Fruit fly (Drosophila melanogaster): ENCODE results near the gene Pgam5.

Gene Pgam5

DNA sequence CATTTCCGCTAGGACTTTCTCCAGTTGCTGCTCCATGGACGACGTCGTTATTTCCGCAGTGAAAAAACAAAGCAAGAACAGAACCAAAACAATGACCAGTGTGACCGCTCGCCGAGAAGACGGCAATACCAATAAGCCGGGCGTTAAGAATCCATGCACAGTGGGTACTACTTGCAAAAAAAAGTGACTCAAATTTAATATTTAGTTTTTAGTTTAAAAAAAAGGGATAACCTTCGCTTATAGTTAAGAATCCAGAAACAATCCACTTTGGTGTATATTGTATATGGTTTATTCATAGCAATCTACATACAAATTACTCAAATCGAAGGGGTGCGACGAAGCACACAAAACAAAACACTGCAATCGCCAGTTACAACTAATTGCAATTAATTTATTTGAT, 14.5 kb downstream of the Pgam5 start, which contains the start of gene Lamtor5 (continued):
- TF ChIP-seq CoRest (tag; optimal IDR thresholded peaks at IDR 0.05) (peak; percentile 31), CG10543 (GFP tag; optimal IDR thresholded peaks at IDR 0.05) (peak; percentile 22), CG18262 (tag; optimal IDR thresholded peaks at IDR 0.05) (peak; percentile 32), Stat92E (GFP tag; optimal IDR thresholded peaks at IDR 0.05) (peak in 1 of 3 experiments; percentile 15), Sry-δ (GFP tag; optimal IDR thresholded peaks at IDR 0.05) (peak; percentile 14), CG12219 (GFP tag; optimal IDR thresholded peaks at IDR 0.05) (no peak), CG31441 (GFP tag; IDR thresholded peaks at IDR 0.05) (peak; percentile 54), crp (GFP tag; optimal IDR thresholded peaks at IDR 0.05) (no peak), Xbp1 (GFP tag; optimal IDR thresholded peaks at IDR 0.05) (peak; percentile 27), chn (GFP tag; optimal IDR thresholded peaks at IDR 0.05) (no peak), CG17829 (tag; optimal IDR thresholded peaks at IDR 0.05) (peak; percentile 56), CG15514 (GFP tag; optimal IDR thresholded peaks at IDR 0.05) (peak; percentile 61), CG2889 (GFP tag; IDR thresholded peaks at IDR 0.05) (no peak), Ada2b (GFP tag; IDR thresholded peaks at IDR 0.05) (no peak), HHEX (GFP tag; optimal IDR thresholded peaks at IDR 0.05) (peak; percentile 42), hth (optimal IDR thresholded peaks at IDR 0.05) (no peak), fu2 (GFP tag; optimal IDR thresholded peaks at IDR 0.05) (peak; percentile 14), Sox102F (GFP tag; optimal IDR thresholded peaks at IDR 0.05) (peak; percentile 27), repo (GFP tag; optimal IDR thresholded peaks at IDR 0.05) (no peak), CG9609 (GFP tag; optimal IDR thresholded peaks at IDR 0.05) (no peak), BEAF-32 (GFP tag; optimal IDR thresholded peaks at IDR 0.05) (peak; percentile 15), Fer2 (tag; optimal IDR thresholded peaks at IDR 0.05) (no peak), CG1233 (GFP tag; optimal IDR thresholded peaks at IDR 0.05) (no peak), CG2202 (tag; optimal IDR thresholded peaks at IDR 0.05) (no peak), Oaz (GFP tag; IDR thresholded peaks at IDR 0.05) (no peak), CG4707 (GFP tag; optimal IDR thresholded peaks at IDR 0.05) (peak; percentile 51), exex (tag; optimal IDR thresholded peaks at IDR 0.05) (no peak), usp (GFP tag; optimal IDR thresholded peaks at IDR 0.05) (no peak), CG2129 (GFP tag; IDR thresholded peaks at IDR 0.05; ENCODE audit: partially characterized antibody) (no peak), CG8944 (GFP tag; optimal IDR thresholded peaks at IDR 0.05) (no peak), ci (GFP tag; IDR thresholded peaks at IDR 0.05) (peak; percentile 69), CG7357 (GFP tag; IDR thresholded peaks at IDR 0.05) (no peak), dysf (GFP tag; IDR thresholded peaks at IDR 0.05) (no peak; the same call in 2 of the 3 replicates), Atf6 (GFP tag; IDR thresholded peaks at IDR 0.05) (no peak), CG12299 (tag; optimal IDR thresholded peaks at IDR 0.05) (no peak), CG4404 (GFP tag; IDR thresholded peaks at IDR 0.05) (no peak), CG30431 (GFP tag; optimal IDR thresholded peaks at IDR 0.05) (no peak), CG34376 (GFP tag; optimal IDR thresholded peaks at IDR 0.05) (peak; percentile 23), Ets65A (GFP tag) (no peak), en (GFP tag; optimal IDR thresholded peaks at IDR 0.05) (no peak), CG6791 (GFP tag; IDR thresholded peaks at IDR 0.05; ENCODE audit: partially characterized antibody) (no peak), cas (GFP tag; IDR thresholded peaks at IDR 0.05) (peak; percentile 7; the same call in 1 of the 2 replicates), CG34224 (GFP tag; IDR thresholded peaks at IDR 0.05; ENCODE audit: partially characterized antibody) (peak; percentile 52; the same call in 2 of the 3 replicates), ind (GFP tag; optimal IDR thresholded peaks at IDR 0.05) (peak; percentile 23), CG13123 (GFP tag; optimal IDR thresholded peaks at IDR 0.05) (no peak), HLH54F (GFP tag; optimal IDR thresholded peaks at IDR 0.05) (peak; percentile 32), sob (GFP tag; IDR thresholded peaks at IDR 0.05) (peak; percentile 61), CG4282 (GFP tag; optimal IDR thresholded peaks at IDR 0.05) (peak; percentile 68), amos (GFP tag; IDR thresholded peaks at IDR 0.05; ENCODE audit: partially characterized antibody) (peak; percentile 47; the same call in 1 of the 2 replicates), insv (GFP tag; optimal IDR thresholded peaks at IDR 0.05) (peak in 1 of 2 experiments; percentile 8), CG12744 (GFP tag; optimal IDR thresholded peaks at IDR 0.05) (peak; percentile 24)

All from whole organism, embryonic.